Fruit fly (Drosophila melanogaster): Measurements from ENCODE around the gene CG9886.

DNA sequence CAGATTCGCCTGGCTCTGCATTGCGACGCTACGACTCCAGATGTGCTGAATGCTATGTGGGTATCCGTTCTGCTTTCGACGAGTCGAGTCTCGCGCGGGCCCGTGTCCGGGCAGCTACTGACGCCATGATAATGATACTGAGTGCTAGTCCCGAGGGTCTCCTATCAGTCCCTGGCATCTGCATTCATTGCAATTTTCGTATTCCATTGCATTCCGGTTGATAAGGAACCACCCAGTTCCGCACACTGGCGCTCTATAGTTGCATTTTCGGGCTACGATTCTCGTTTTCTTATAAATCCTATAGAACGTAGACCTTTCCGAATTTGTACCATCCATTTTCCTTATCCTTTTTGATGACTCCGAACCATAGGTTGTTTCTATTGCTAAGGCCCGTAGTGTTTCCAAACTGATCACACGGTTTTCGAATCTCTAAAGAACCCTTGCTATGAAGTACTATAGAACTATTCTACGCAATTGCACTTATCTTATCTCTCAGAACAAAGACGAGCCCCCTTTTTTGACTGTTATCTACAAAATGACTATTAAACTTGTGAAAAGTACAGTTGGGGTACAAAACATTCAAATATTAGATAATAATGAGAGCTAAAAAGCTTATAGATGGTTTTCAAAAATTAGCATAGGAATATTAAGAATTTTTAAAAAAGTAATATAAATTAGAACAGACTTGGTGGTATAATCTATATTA lies 49.1 kb upstream of the CG9886 start, which contains the start of gene CG3597:
- TF ChIP-seq Eip93F (GFP tag; optimal IDR thresholded peaks at IDR 0.05) (no peak), topi (GFP tag; optimal IDR thresholded peaks at IDR 0.05) (no peak), CG34406 (GFP tag; optimal IDR thresholded peaks at IDR 0.05) (no peak), CG3919 (GFP tag; optimal IDR thresholded peaks at IDR 0.05) (no peak)

Measured in whole organism, prepupa.